Fruit fly (Drosophila melanogaster): ENCODE measurements around the gene CG10588.

DNA sequence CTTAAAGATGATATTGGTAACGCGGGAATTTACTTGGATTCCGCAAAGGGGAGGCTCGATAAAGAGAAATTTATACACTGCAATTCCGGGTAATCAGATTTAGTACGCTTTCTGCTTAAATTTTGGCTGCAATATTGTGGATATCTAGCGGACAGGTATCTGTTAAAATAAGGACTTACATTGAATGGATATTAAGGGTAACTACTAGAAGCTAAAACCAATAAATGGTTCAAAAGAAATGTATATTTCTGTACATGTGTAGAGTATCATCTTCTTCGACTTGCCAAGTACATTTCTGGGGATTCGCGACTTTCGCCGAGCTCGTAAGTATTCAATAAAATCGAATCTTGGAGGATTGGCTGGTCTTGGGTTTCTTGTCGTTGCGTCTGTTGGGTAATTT is 27.3 kb upstream of the CG10588 start:
- no peak for TF ChIP-seq CG9948 (tag; optimal IDR thresholded peaks at IDR 0.05)
- TF ChIP-seq CG32121 (GFP tag; IDR thresholded peaks at IDR 0.05), result no peak
- no peak for TF ChIP-seq D1 (tag; optimal IDR thresholded peaks at IDR 0.05)
- TF ChIP-seq CG12605 (GFP tag; IDR thresholded peaks at IDR 0.05), result no peak
- no peak for TF ChIP-seq rn (GFP tag; IDR thresholded peaks at IDR 0.05)
- no peak for TF ChIP-seq gl (tag; optimal IDR thresholded peaks at IDR 0.05)
- TF ChIP-seq CG8159 (tag; optimal IDR thresholded peaks at IDR 0.05), result peak; percentile 51
- TF ChIP-seq Pif1A (GFP tag; optimal IDR thresholded peaks at IDR 0.05), result no peak

All from whole organism, pupa.